Worm (Caenorhabditis elegans): ENCODE data around the gene tbx-39.
"Not testable (repeated sequence)": the region's sequence is repeated elsewhere in the genome, so short reads cannot be mapped to it uniquely, and the experiment has no call there.

The tbx-39 gene

ce11 chrIV:15302151-15302550, 21.5 kb upstream of the tbx-39 start, which contains the start of gene best-21:
Gene best-21 (plus strand): TSS chrIV:15302451.
- no peak for TF ChIP-seq flt-1 (GFP tag; IDR thresholded peaks at IDR 0.05)
- no peak for TF ChIP-seq klf-2 (GFP tag; conservative IDR thresholded peaks at IDR 0.05)
- TF ChIP-seq T22C8.4 (GFP tag; IDR thresholded peaks at IDR 0.05) = no peak

ce11 chrIV:15311590-15311989, 12.1 kb upstream of the tbx-39 start, which contains the start of gene Y73F8A.12:
Gene Y73F8A.12 (minus strand): TSS chrIV:15311690.
- TF ChIP-seq flt-1 (GFP tag; IDR thresholded peaks at IDR 0.05); ztf-23 (GFP tag; IDR thresholded peaks at IDR 0.05); cog-1 (tag; optimal IDR thresholded peaks at IDR 0.05): not testable (repeated sequence)

- no peak for TF ChIP-seq T22C8.4 (GFP tag; IDR thresholded peaks at IDR 0.05)
- TF ChIP-seq flt-1 (GFP tag; IDR thresholded peaks at IDR 0.05) = no peak
- TF ChIP-seq med-1 (GFP tag; optimal IDR thresholded peaks at IDR 0.05; ENCODE audit: insufficient read depth) = no peak
- TF ChIP-seq ref-1 (GFP tag; conservative IDR thresholded peaks at IDR 0.05) = no peak
- no peak for TF ChIP-seq ztf-29 (GFP tag; IDR thresholded peaks at IDR 0.05)
- no peak for TF ChIP-seq klf-2 (GFP tag; conservative IDR thresholded peaks at IDR 0.05)
- TF ChIP-seq ztf-23 (GFP tag; IDR thresholded peaks at IDR 0.05) = no peak
- no peak for TF ChIP-seq tab-1 (GFP tag; IDR thresholded peaks at IDR 0.05)
- TF ChIP-seq cog-1 (tag; optimal IDR thresholded peaks at IDR 0.05) = no peak
These were observed 11.7 kb upstream of the tbx-39 start, which contains the start of gene Y73F8A.13 for ce11 chrIV:15312008-15312407. Gene Y73F8A.13 (plus strand): TSS chrIV:15312247.

- no peak for TF ChIP-seq T22C8.4 (GFP tag; IDR thresholded peaks at IDR 0.05)
- TF ChIP-seq tab-1 (GFP tag; IDR thresholded peaks at IDR 0.05) = no peak
- TF ChIP-seq ref-1 (GFP tag; conservative IDR thresholded peaks at IDR 0.05) = no peak
- TF ChIP-seq med-1 (GFP tag; optimal IDR thresholded peaks at IDR 0.05; ENCODE audit: insufficient read depth) = no peak
- no peak for TF ChIP-seq ztf-29 (GFP tag; IDR thresholded peaks at IDR 0.05)
- no peak for TF ChIP-seq ztf-23 (GFP tag; IDR thresholded peaks at IDR 0.05)
- no peak for TF ChIP-seq klf-2 (GFP tag; conservative IDR thresholded peaks at IDR 0.05)
- no peak for TF ChIP-seq flt-1 (GFP tag; IDR thresholded peaks at IDR 0.05)
These were observed 8.2 kb upstream of the tbx-39 start for ce11 chrIV:15315502-15315901.

ce11 chrIV:15318982-15319381, 4.7 kb upstream of the tbx-39 start, which contains the start of gene Y73F8A.14:
Gene Y73F8A.14 (minus strand): TSS chrIV:15319082.
- not testable (repeated sequence) for TF ChIP-seq ref-1 (GFP tag; conservative IDR thresholded peaks at IDR 0.05); med-1 (GFP tag; optimal IDR thresholded peaks at IDR 0.05; ENCODE audit: insufficient read depth); cog-1 (tag; optimal IDR thresholded peaks at IDR 0.05)

- TF ChIP-seq tab-1 (GFP tag; IDR thresholded peaks at IDR 0.05) (no peak), ztf-23 (GFP tag; IDR thresholded peaks at IDR 0.05) (no peak), ref-1 (GFP tag; conservative IDR thresholded peaks at IDR 0.05) (no peak), ztf-29 (GFP tag; IDR thresholded peaks at IDR 0.05) (no peak), med-1 (GFP tag; optimal IDR thresholded peaks at IDR 0.05; ENCODE audit: insufficient read depth) (no peak), klf-2 (GFP tag; conservative IDR thresholded peaks at IDR 0.05) (no peak), cog-1 (tag; optimal IDR thresholded peaks at IDR 0.05) (no peak), T22C8.4 (GFP tag; IDR thresholded peaks at IDR 0.05) (no peak), flt-1 (GFP tag; IDR thresholded peaks at IDR 0.05) (no peak)
These were observed 2.4 kb upstream of the tbx-39 start, which contains the start of gene Y73F8A.15 for ce11 chrIV:15321279-15321678. Gene Y73F8A.15 (plus strand): TSS chrIV:15321579.

- TF ChIP-seq flt-1 (GFP tag; IDR thresholded peaks at IDR 0.05) (no peak), cog-1 (tag; optimal IDR thresholded peaks at IDR 0.05) (no peak), ztf-29 (GFP tag; IDR thresholded peaks at IDR 0.05) (no peak), ref-1 (GFP tag; conservative IDR thresholded peaks at IDR 0.05) (no peak), T22C8.4 (GFP tag; IDR thresholded peaks at IDR 0.05) (no peak)
These were observed 4.4 kb downstream of the tbx-39 start, which contains the start of gene tbx-40 for ce11 chrIV:15328092-15328491. Gene tbx-40 (minus strand): TSS chrIV:15328192.

ce11 chrIV:15336778-15337177, 13.1 kb downstream of the tbx-39 start, which contains the start of gene irld-59:
Gene irld-59 (plus strand): TSS chrIV:15337078.
- no peak for TF ChIP-seq flt-1 (GFP tag; IDR thresholded peaks at IDR 0.05)
- TF ChIP-seq ztf-23 (GFP tag; IDR thresholded peaks at IDR 0.05) = no peak
- TF ChIP-seq klf-2 (GFP tag; conservative IDR thresholded peaks at IDR 0.05) = no peak
- TF ChIP-seq cog-1 (tag; optimal IDR thresholded peaks at IDR 0.05) = no peak
- no peak for TF ChIP-seq T22C8.4 (GFP tag; IDR thresholded peaks at IDR 0.05)
- no peak for TF ChIP-seq ztf-29 (GFP tag; IDR thresholded peaks at IDR 0.05)
- no peak for TF ChIP-seq ref-1 (GFP tag; conservative IDR thresholded peaks at IDR 0.05)
- no peak for TF ChIP-seq med-1 (GFP tag; optimal IDR thresholded peaks at IDR 0.05; ENCODE audit: insufficient read depth)
- TF ChIP-seq tab-1 (GFP tag; IDR thresholded peaks at IDR 0.05) = no peak

- no peak for TF ChIP-seq tab-1 (GFP tag; IDR thresholded peaks at IDR 0.05)
- TF ChIP-seq cog-1 (tag; optimal IDR thresholded peaks at IDR 0.05) = no peak
- no peak for TF ChIP-seq T22C8.4 (GFP tag; IDR thresholded peaks at IDR 0.05)
- no peak for TF ChIP-seq med-1 (GFP tag; optimal IDR thresholded peaks at IDR 0.05; ENCODE audit: insufficient read depth)
- no peak for TF ChIP-seq klf-2 (GFP tag; conservative IDR thresholded peaks at IDR 0.05)
- TF ChIP-seq ztf-29 (GFP tag; IDR thresholded peaks at IDR 0.05) = no peak
- TF ChIP-seq ztf-23 (GFP tag; IDR thresholded peaks at IDR 0.05) = no peak
- no peak for TF ChIP-seq ref-1 (GFP tag; conservative IDR thresholded peaks at IDR 0.05)
- no peak for TF ChIP-seq flt-1 (GFP tag; IDR thresholded peaks at IDR 0.05)
These were observed 37.6 kb downstream of the tbx-39 start, which contains the start of gene cpna-4 for ce11 chrIV:15361244-15361643. Gene cpna-4 (plus strand): TSS chrIV:15361544.

- no peak for TF ChIP-seq cog-1 (tag; optimal IDR thresholded peaks at IDR 0.05)
- no peak for TF ChIP-seq ref-1 (GFP tag; conservative IDR thresholded peaks at IDR 0.05)
- no peak for TF ChIP-seq ztf-29 (GFP tag; IDR thresholded peaks at IDR 0.05)
- TF ChIP-seq ztf-23 (GFP tag; IDR thresholded peaks at IDR 0.05) = no peak
- no peak for TF ChIP-seq T22C8.4 (GFP tag; IDR thresholded peaks at IDR 0.05)
- no peak for TF ChIP-seq tab-1 (GFP tag; IDR thresholded peaks at IDR 0.05)
- TF ChIP-seq flt-1 (GFP tag; IDR thresholded peaks at IDR 0.05) = no peak
- no peak for TF ChIP-seq klf-2 (GFP tag; conservative IDR thresholded peaks at IDR 0.05)
- no peak for TF ChIP-seq med-1 (GFP tag; optimal IDR thresholded peaks at IDR 0.05; ENCODE audit: insufficient read depth)
These were observed 38.2 kb downstream of the tbx-39 start for ce11 chrIV:15361884-15362283.

Data from whole organism, midembryonic.